Fruit fly (Drosophila melanogaster) whole organism, embryonic: Measurements from ENCODE around the gene tst.
A peak's percentile ranks its signal among the peaks of the same experiment; 100 is the strongest.

Experiments
- BtbVII ChIP-seq: fragments of 200-800 bp; sonication (Bioruptor generic); optimal IDR thresholded peaks from 3 replicates; lab custom pipeline; 2017; ENCODE audit warnings: missing biosample characterization, mild to moderate bottlenecking, missing genetic modification characterization
- CG10321 ChIP-seq: fragments of 200-800 bp; sonication (Bioruptor generic); IDR thresholded peaks from 2 replicates; pipeline ENCODE4 v1.3.6; 2022; ENCODE audit warnings: missing biosample characterization, missing genetic modification characterization
- CG10959 ChIP-seq: fragments of 200-800 bp; sonication (Bioruptor generic); IDR thresholded peaks from 2 replicates; pipeline ENCODE4 v1.3.6; 2022; ENCODE audit warnings: missing biosample characterization, missing genetic modification characterization
- CG12299 ChIP-seq: fragments of 200-800 bp; sonication (Bioruptor generic); optimal IDR thresholded peaks from 2 replicates; lab custom pipeline; 2018; ENCODE audit warnings: missing biosample characterization, mild to moderate bottlenecking, missing genetic modification characterization
- CG13775 ChIP-seq: fragments of 200-800 bp; sonication (Bioruptor generic); optimal IDR thresholded peaks from 3 replicates; lab custom pipeline; 2017; ENCODE audit warnings: missing biosample characterization, mild to moderate bottlenecking, missing genetic modification characterization
- CG14667 ChIP-seq: fragments of 200-800 bp; sonication (Bioruptor generic); IDR thresholded peaks from 2 replicates; pipeline ENCODE4 v1.3.6; 2022; ENCODE audit warnings: missing biosample characterization, missing genetic modification characterization
- CG15011 ChIP-seq: fragments of 200-800 bp; sonication (Bioruptor generic); optimal IDR thresholded peaks from 3 replicates; lab custom pipeline; 2018; ENCODE audit warnings: missing biosample characterization, mild to moderate bottlenecking, missing genetic modification characterization
- CG15269 ChIP-seq: fragments of 200-800 bp; sonication (Bioruptor generic); optimal IDR thresholded peaks from 2 replicates; lab custom pipeline; 2018; ENCODE audit warnings: missing biosample characterization, mild to moderate bottlenecking, missing genetic modification characterization, moderate library complexity
- CG2116 ChIP-seq: fragments of 200-800 bp; sonication (Bioruptor generic); optimal IDR thresholded peaks from 3 replicates; lab custom pipeline; 2018; ENCODE audit warnings: missing biosample characterization, mild to moderate bottlenecking, missing genetic modification characterization
- CG43689 ChIP-seq: fragments of 200-800 bp; sonication (Bioruptor generic); IDR thresholded peaks from 2 replicates; pipeline ENCODE4 v1.3.6; 2022; ENCODE audit warnings: missing biosample characterization, missing genetic modification characterization
- CG5180 ChIP-seq: fragments of 200-800 bp; sonication (Bioruptor generic); optimal IDR thresholded peaks from 3 replicates; lab custom pipeline; 2017; ENCODE audit warnings: missing biosample characterization, missing genetic modification characterization, mild to moderate bottlenecking, moderate library complexity, missing genetic modification reagents
- CG6689 ChIP-seq: fragments of 200-800 bp; sonication (Bioruptor generic); IDR thresholded peaks from 2 replicates; pipeline ENCODE4 v1.3.6; 2022; ENCODE audit warnings: missing biosample characterization, missing genetic modification characterization
- CG6765 ChIP-seq: fragments of 200-800 bp; sonication (Bioruptor generic); optimal IDR thresholded peaks from 3 replicates; lab custom pipeline; 2017; ENCODE audit warnings: missing biosample characterization, mild to moderate bottlenecking, missing genetic modification characterization
- CG7839 ChIP-seq: fragments of 200-800 bp; sonication (Bioruptor generic); optimal IDR thresholded peaks from 3 replicates; lab custom pipeline; 2018; ENCODE audit warnings: missing biosample characterization, mild to moderate bottlenecking, missing genetic modification characterization, moderate library complexity
- Dad ChIP-seq: fragments of 200-800 bp; sonication (Bioruptor generic); optimal IDR thresholded peaks from 3 replicates; lab custom pipeline; 2016; ENCODE audit warnings: missing biosample characterization, missing genetic modification characterization
- Dek ChIP-seq: fragments of 200-800 bp; sonication (Bioruptor generic); optimal IDR thresholded peaks from 3 replicates; lab custom pipeline; 2019; ENCODE audit warnings: missing biosample characterization, mild to moderate bottlenecking, missing genetic modification characterization, moderate library complexity
- Dfd ChIP-seq, 2 experiments: fragments of >200 bp; optimal IDR thresholded peaks; 2 replicates each; lab custom pipeline; 2017; ENCODE audit warnings: missing biosample characterization in 2 of 2, missing genetic modification characterization in 2 of 2
- Dip3 ChIP-seq: fragments of 200-800 bp; sonication (Bioruptor generic); optimal IDR thresholded peaks from 3 replicates; lab custom pipeline; 2016; ENCODE audit warnings: missing biosample characterization, missing genetic modification characterization
- Hsf ChIP-seq: fragments of 200-800 bp; sonication (Bioruptor generic); optimal IDR thresholded peaks from 3 replicates; lab custom pipeline; 2016; ENCODE audit warnings: missing biosample characterization, missing genetic modification characterization
- MESR4 ChIP-seq: fragments of 200-800 bp; sonication (Bioruptor generic); optimal IDR thresholded peaks from 2 replicates; lab custom pipeline; 2018; ENCODE audit warnings: missing biosample characterization, mild to moderate bottlenecking, missing genetic modification characterization, moderate library complexity
- NC2α ChIP-seq: fragments of 200-800 bp; sonication (Bioruptor generic); optimal IDR thresholded peaks from 2 replicates; lab custom pipeline; 2016; ENCODE audit warnings: missing biosample characterization, missing genetic modification characterization
- NFAT ChIP-seq: fragments of 200-800 bp; sonication (Bioruptor generic); IDR thresholded peaks from 2 replicates; pipeline ENCODE4 v1.3.6; 2022; ENCODE audit warnings: missing biosample characterization, missing genetic modification characterization
- Rfx ChIP-seq: fragments of 200-800 bp; sonication (Bioruptor generic); IDR thresholded peaks from 2 replicates; pipeline ENCODE4 v1.3.6; 2022; ENCODE audit warnings: missing biosample characterization, missing genetic modification characterization
- amos ChIP-seq: fragments of 200-800 bp; sonication (Bioruptor generic); IDR thresholded peaks from 2 replicates; pipeline ENCODE4 v1.3.6; 2022; ENCODE audit warnings: missing biosample characterization, missing genetic modification characterization; ENCODE audit not compliant: partially characterized antibody
- ase ChIP-seq: fragments of 200-800 bp; sonication (Bioruptor generic); IDR thresholded peaks from 3 replicates; pipeline ENCODE4 v1.3.6; 2022; ENCODE audit warnings: missing biosample characterization, missing genetic modification characterization
- cad ChIP-seq: fragments of >200 bp; optimal IDR thresholded peaks from 2 replicates; lab custom pipeline; 2017; ENCODE audit warnings: missing biosample characterization, missing genetic modification characterization
- cato ChIP-seq: fragments of 200-800 bp; sonication (Bioruptor generic); optimal IDR thresholded peaks from 2 replicates; lab custom pipeline; 2016; ENCODE audit warnings: missing biosample characterization, missing genetic modification characterization, borderline replicate concordance
- cwo ChIP-seq: fragments of 200-800 bp; sonication (Bioruptor generic); optimal IDR thresholded peaks from 3 replicates; lab custom pipeline; 2017; ENCODE audit warnings: missing biosample characterization, missing genetic modification characterization, mild to moderate bottlenecking, moderate library complexity, missing genetic modification reagents
- dati ChIP-seq: fragments of 200-800 bp; sonication (Bioruptor generic); IDR thresholded peaks from 2 replicates; pipeline ENCODE4 v1.3.6; 2022; ENCODE audit warnings: missing biosample characterization, missing genetic modification characterization
- dmrt99B ChIP-seq: fragments of 200-800 bp; sonication (Bioruptor generic); optimal IDR thresholded peaks from 2 replicates; lab custom pipeline; 2018; ENCODE audit warnings: missing biosample characterization, mild to moderate bottlenecking, missing genetic modification characterization, moderate library complexity
- dysf ChIP-seq: fragments of 200-800 bp; sonication (Bioruptor generic); IDR thresholded peaks from 3 replicates; pipeline ENCODE4 v1.3.6; 2022; ENCODE audit warnings: missing biosample characterization, missing genetic modification characterization
- exex ChIP-seq: fragments of 200-800 bp; sonication (Bioruptor generic); optimal IDR thresholded peaks from 4 replicates; lab custom pipeline; 2018; ENCODE audit warnings: missing biosample characterization, mild to moderate bottlenecking, missing genetic modification characterization, moderate library complexity
- hkb ChIP-seq, 2 experiments: fragments of 200-800 bp in 1 of 2; fragments of >200 bp in 1 of 2; sonication (Bioruptor generic) in 1 of 2; IDR thresholded peaks in 1 of 2; optimal IDR thresholded peaks in 1 of 2; 2 replicates each; pipeline versions ENCODE4 v1.3.6 to Lab custom; 2017 to 2022; ENCODE audit warnings: missing biosample characterization in 1 of 2, missing genetic modification characterization in 1 of 2
- insv ChIP-seq, 2 experiments: fragments of 200-800 bp; sonication (Bioruptor generic); optimal IDR thresholded peaks; 3 replicates each; lab custom pipeline; 2016 to 2018; ENCODE audit warnings: missing biosample characterization in 2 of 2, missing genetic modification characterization in 2 of 2
- jumu ChIP-seq: fragments of 200-800 bp; sonication (Bioruptor generic); optimal IDR thresholded peaks from 3 replicates; lab custom pipeline; 2016; ENCODE audit warnings: missing biosample characterization, missing genetic modification characterization
- lola ChIP-seq, 3 experiments: fragments of >200 bp in 2 of 3; fragments of 200-800 bp in 1 of 3; sonication (Bioruptor generic) in 1 of 3; optimal IDR thresholded peaks; 2 replicates each; lab custom pipeline; 2017 to 2019; ENCODE audit warnings: missing biosample characterization in 3 of 3, missing genetic modification characterization in 3 of 3, mild to moderate bottlenecking in 1 of 3, moderate library complexity in 1 of 3
- otp ChIP-seq: fragments of 200-800 bp; sonication (Bioruptor generic); IDR thresholded peaks from 3 replicates; pipeline ENCODE4, ENCODE4 v1.3.6; 2022; ENCODE audit warnings: missing biosample characterization, missing genetic modification characterization
- phol ChIP-seq: fragments of 200-800 bp; sonication (Bioruptor generic); optimal IDR thresholded peaks from 3 replicates; lab custom pipeline; 2018; ENCODE audit warnings: missing biosample characterization, mild to moderate bottlenecking, missing genetic modification characterization, moderate library complexity
- slp2 ChIP-seq: fragments of 200-800 bp; sonication (Bioruptor generic); optimal IDR thresholded peaks from 2 replicates; lab custom pipeline; 2016; ENCODE audit warnings: missing biosample characterization, missing genetic modification characterization
- zfh2 ChIP-seq: fragments of 200-800 bp; sonication (Bioruptor generic); optimal IDR thresholded peaks from 2 replicates; lab custom pipeline; 2016; ENCODE audit warnings: missing biosample characterization, missing genetic modification characterization

tst gene

DNA sequence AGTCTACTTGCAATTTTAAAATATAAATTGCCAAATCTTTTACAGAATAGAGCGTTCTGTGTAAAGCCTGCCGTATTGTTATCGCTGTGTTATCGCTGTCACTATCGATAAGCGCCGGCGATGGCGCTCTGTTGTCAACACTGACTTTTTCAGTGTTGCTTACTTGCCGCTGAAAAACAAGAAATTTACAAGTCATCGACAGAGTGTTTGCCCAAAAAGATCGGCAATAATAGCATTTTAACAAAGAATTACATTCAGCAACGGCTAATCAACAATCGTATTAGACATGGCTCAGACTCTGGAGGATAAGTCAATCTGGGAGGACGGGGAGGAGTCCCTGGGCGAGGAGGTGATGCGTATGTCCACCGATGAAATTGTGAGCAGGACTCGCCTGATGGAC, 19.9 kb downstream of the tst start, which contains the start of the genes RanBP3 and Rpt5 (continued):
- peak; percentile 35; the same call in 1 of the 3 replicates for TF ChIP-seq dysf (GFP tag; lab: Robert Waterston, UW)
- TF ChIP-seq hkb (optimal IDR thresholded peaks at IDR 0.05; lab: Kevin White, UChicago): no peak
- 0 out of 2 replicates have a peak, but pooled peaks have one; percentile 20 for TF ChIP-seq hkb (GFP tag; IDR thresholded peaks at IDR 0.05; lab: Robert Waterston, UW)
- TF ChIP-seq Rfx (GFP tag; lab: Robert Waterston, UW): peak; percentile 83
- TF ChIP-seq dmrt99B: no peak
- TF ChIP-seq insv (GFP tag; optimal IDR thresholded peaks at IDR 0.05; lab: Kevin White, UChicago): peak in 1 of 2 experiments; percentile 15
- TF ChIP-seq cad (GFP tag; lab: Kevin White, UChicago): no peak
- peak; percentile 0 for TF ChIP-seq slp2 (GFP tag; lab: Kevin White, UChicago)
- TF ChIP-seq zfh2 (GFP tag; lab: Kevin White, UChicago): peak; percentile 72
- TF ChIP-seq lola (GFP tag; optimal IDR thresholded peaks at IDR 0.05; lab: Kevin White, UChicago): no peak
- peak; percentile 31 for TF ChIP-seq NC2α (GFP tag; lab: Kevin White, UChicago)
- no peak for TF ChIP-seq dati
- peak; percentile 63; the same call in 1 of the 2 replicates for TF ChIP-seq NFAT
- no peak for TF ChIP-seq BtbVII (GFP tag; lab: Kevin White, UChicago)
- TF ChIP-seq CG10321: no peak
- TF ChIP-seq CG2116: peak; percentile 85
- no peak for TF ChIP-seq Dfd (GFP tag; optimal IDR thresholded peaks at IDR 0.05; lab: Kevin White, UChicago)
- no peak for TF ChIP-seq Dek
- no peak for TF ChIP-seq CG6689
- peak; percentile 89 for TF ChIP-seq MESR4 (GFP tag; lab: Kevin White, UChicago)
- TF ChIP-seq CG12299 (tag; lab: Kevin White, UChicago): no peak
- no peak for TF ChIP-seq CG7839 (tag; lab: Kevin White, UChicago)
- no peak for TF ChIP-seq CG15011 (GFP tag; lab: Kevin White, UChicago)
- TF ChIP-seq CG5180 (GFP tag; lab: Kevin White, UChicago): no peak
- no peak for TF ChIP-seq cato (GFP tag; lab: Kevin White, UChicago)
- TF ChIP-seq CG13775 (GFP tag; lab: Kevin White, UChicago): no peak
- TF ChIP-seq CG43689 (GFP tag; lab: Robert Waterston, UW): no peak
- peak; percentile 26 for TF ChIP-seq CG6765 (GFP tag; lab: Kevin White, UChicago)
- peak; percentile 45 for TF ChIP-seq Dad (GFP tag; lab: Kevin White, UChicago)
- no peak for TF ChIP-seq CG14667 (GFP tag; lab: Robert Waterston, UW)
- TF ChIP-seq CG15269 (tag; lab: Kevin White, UChicago): no peak
- TF ChIP-seq ase (GFP tag; lab: Robert Waterston, UW): no peak
- peak; percentile 86 for TF ChIP-seq amos

DNA sequence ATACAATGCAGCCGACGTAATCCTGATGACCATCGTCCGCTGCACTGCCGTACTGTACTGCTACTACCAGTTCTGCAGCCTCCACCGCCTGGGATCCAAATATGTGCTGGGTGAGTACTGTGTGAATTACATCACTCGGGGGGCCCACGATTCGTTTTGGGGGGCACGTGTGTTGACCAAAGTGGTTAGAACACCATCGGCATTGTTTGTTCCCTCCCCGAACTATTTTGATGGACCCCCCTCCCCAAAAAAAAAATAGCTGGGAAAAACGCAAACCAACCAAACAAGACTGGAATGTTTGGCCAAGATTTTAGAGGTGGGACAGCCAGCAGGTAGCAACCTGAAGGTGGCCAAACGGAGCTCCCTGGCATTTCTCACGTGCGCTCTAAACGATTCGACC, 25.2 kb downstream of the tst start:
- TF ChIP-seq exex (tag; lab: Kevin White, UChicago) (no peak), CG10959 (GFP tag; lab: Robert Waterston, UW) (no peak), Hsf (no peak), jumu (GFP tag; lab: Kevin White, UChicago) (no peak), phol (tag; lab: Kevin White, UChicago) (no peak), otp (GFP tag; lab: Robert Waterston, UW) (peak; percentile 31; the same call in 1 of the 3 replicates), cwo (GFP tag; lab: Kevin White, UChicago) (peak; percentile 57), Dip3 (GFP tag; lab: Kevin White, UChicago) (no peak)
